Fruit fly (Drosophila melanogaster): ENCODE measurements around the gene Rim2.

DNA sequence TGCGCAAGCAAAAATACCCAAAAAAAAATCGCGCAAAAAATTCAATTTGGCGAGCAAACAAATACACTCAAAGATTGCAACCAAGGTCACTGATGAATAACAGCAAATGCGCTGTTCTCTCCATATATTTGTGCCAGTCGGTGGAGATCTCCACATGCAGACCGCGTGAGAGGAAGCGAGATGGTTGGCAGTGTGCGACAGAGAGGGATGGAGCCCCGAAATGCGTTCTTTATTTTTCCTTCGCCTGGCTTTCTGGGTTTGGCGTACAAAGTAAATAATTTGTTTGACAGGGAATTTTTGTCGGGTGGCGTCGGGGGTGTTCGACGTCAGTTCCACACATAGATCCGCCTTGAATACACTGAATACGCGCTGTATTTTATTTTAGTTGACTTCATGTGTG is 56.7 kb downstream of the Rim2 start:
- TF ChIP-seq CG8478 (optimal IDR thresholded peaks at IDR 0.05) (no peak), CTCF (optimal IDR thresholded peaks at IDR 0.05) (no peak)
